Fruit fly (Drosophila melanogaster) whole organism, prepupa: ENCODE data around the gene Ugt35E2.

Source experiments
- CG6792 ChIP-seq: fragments of 200-800 bp; sonication (Bioruptor generic); optimal IDR thresholded peaks from 3 replicates; lab custom pipeline; 2016; ENCODE audit warnings: missing biosample characterization, missing genetic modification characterization
- Eip75B ChIP-seq: fragments of 200-800 bp; sonication (Bioruptor generic); optimal IDR thresholded peaks from 3 replicates; lab custom pipeline; 2016; ENCODE audit warnings: missing biosample characterization, missing genetic modification characterization
- OdsH ChIP-seq: fragments of 200-800 bp; sonication (Bioruptor generic); optimal IDR thresholded peaks from 3 replicates; lab custom pipeline; 2016; ENCODE audit warnings: missing biosample characterization, missing genetic modification characterization
- Sox102F ChIP-seq: fragments of 200-800 bp; sonication (Bioruptor generic); optimal IDR thresholded peaks from 2 replicates; lab custom pipeline; 2016; ENCODE audit warnings: missing biosample characterization, mild to moderate bottlenecking, missing genetic modification characterization
- acj6 ChIP-seq: fragments of 200-800 bp; sonication (Bioruptor generic); optimal IDR thresholded peaks from 3 replicates; lab custom pipeline; 2016; ENCODE audit warnings: missing biosample characterization, missing genetic modification characterization
- fd85E ChIP-seq: fragments of 200-800 bp; sonication (Bioruptor generic); optimal IDR thresholded peaks from 3 replicates; lab custom pipeline; 2016; ENCODE audit warnings: missing biosample characterization, missing genetic modification characterization

DNA sequence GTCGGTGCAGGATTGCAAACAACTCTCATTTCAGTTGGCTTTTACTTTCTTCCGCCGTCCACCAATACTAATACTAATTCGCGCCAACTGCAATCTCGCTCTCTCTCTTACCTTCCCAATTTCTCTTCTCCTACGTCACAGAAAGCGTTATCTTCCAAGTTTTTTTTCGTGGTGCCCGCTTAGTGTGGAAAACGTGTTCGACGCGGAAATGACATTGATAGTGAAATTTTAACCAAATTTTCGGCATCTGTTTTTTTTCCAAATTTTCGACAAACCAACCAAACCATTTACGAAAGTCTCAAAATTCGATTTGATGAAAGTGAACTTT is 29.6 kb upstream of the Ugt35E2 start, which contains the start of gene cu:
- TF ChIP-seq CG6792 (GFP tag; lab: Kevin White, UChicago): no peak
- no peak for TF ChIP-seq OdsH (GFP tag; lab: Kevin White, UChicago)
- no peak for TF ChIP-seq fd85E
- TF ChIP-seq Eip75B (GFP tag; lab: Kevin White, UChicago): no peak
- TF ChIP-seq Sox102F (GFP tag; lab: Kevin White, UChicago): no peak
- TF ChIP-seq acj6 (GFP tag; lab: Kevin White, UChicago): no peak
